Fruit fly (Drosophila melanogaster): Measurements from ENCODE around the gene CG5500.

DNA sequence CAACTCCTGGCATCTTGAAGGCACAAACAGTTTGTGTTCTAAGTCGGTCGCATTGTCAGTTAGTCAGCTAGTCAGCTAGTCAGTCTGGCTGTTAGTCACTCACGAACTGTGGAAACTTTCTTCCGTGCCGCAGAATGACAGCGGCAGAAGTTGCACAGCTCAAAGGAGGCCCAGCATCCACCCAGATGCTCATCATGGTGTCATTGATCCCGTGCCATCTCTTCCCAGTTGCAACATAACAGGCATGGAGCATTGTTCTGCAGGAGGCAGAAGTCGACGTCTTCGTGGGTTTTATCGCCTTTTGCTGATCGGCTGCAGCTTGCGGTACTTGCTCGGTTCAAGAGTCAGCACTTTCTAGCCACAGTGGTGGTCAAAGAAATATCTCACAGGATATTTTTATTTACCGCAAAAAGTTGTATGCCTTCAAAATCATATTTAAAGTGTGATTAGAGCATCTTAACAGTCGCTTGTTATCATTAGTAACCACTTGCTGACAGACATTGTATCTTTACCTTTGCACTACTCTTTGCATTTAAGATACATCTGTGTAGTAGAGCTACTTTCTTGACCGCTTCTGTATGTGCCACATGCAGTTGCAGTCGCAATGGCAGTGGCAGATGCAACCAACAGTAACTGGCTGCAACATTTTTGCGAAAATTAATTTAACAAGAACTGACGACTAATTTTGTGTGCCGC lies 17.3 kb downstream of the CG5500 start:
- no peak for TF ChIP-seq CG8478 (optimal IDR thresholded peaks at IDR 0.05)
- no peak for TF ChIP-seq CTCF (optimal IDR thresholded peaks at IDR 0.05)
